Worm (Caenorhabditis elegans): ENCODE measurements around the gene D2085.7.
A peak's percentile ranks its signal among the peaks of the same experiment; 100 is the strongest.

D2085.7 gene

ce11 chrII:8642376-8642775 is 1.2 kb downstream of the D2085.7 start:
- TF ChIP-seq blmp-1 (tag; optimal IDR thresholded peaks at IDR 0.05; ENCODE audit: insufficient read depth) = no peak
- TF ChIP-seq nhr-129 (tag; optimal IDR thresholded peaks at IDR 0.05) = no peak
- no peak for TF ChIP-seq peb-1 (tag; optimal IDR thresholded peaks at IDR 0.05)
- TF ChIP-seq ceh-82 (tag; optimal IDR thresholded peaks at IDR 0.05) = no peak
- TF ChIP-seq nhr-21 (tag; optimal IDR thresholded peaks at IDR 0.05) = no peak
- no peak for TF ChIP-seq nhr-23 (tag; optimal IDR thresholded peaks at IDR 0.05)
- TF ChIP-seq crh-2 (tag; optimal IDR thresholded peaks at IDR 0.05) = no peak
- no peak for TF ChIP-seq alr-1 (tag; optimal IDR thresholded peaks at IDR 0.05)
- TF ChIP-seq nhr-237 (tag; optimal IDR thresholded peaks at IDR 0.05) = no peak
- no peak for TF ChIP-seq mbf-1 (tag; optimal IDR thresholded peaks at IDR 0.05)
- no peak for TF ChIP-seq mdl-1 (tag; optimal IDR thresholded peaks at IDR 0.05)
- no peak for TF ChIP-seq sma-3 (GFP tag; optimal IDR thresholded peaks at IDR 0.05)
- TF ChIP-seq nhr-6 (tag; optimal IDR thresholded peaks at IDR 0.05) = no peak
- TF ChIP-seq lin-11 (tag; optimal IDR thresholded peaks at IDR 0.05) = no peak
- TF ChIP-seq snpc-4 (tag; optimal IDR thresholded peaks at IDR 0.05) = no peak

DNA sequence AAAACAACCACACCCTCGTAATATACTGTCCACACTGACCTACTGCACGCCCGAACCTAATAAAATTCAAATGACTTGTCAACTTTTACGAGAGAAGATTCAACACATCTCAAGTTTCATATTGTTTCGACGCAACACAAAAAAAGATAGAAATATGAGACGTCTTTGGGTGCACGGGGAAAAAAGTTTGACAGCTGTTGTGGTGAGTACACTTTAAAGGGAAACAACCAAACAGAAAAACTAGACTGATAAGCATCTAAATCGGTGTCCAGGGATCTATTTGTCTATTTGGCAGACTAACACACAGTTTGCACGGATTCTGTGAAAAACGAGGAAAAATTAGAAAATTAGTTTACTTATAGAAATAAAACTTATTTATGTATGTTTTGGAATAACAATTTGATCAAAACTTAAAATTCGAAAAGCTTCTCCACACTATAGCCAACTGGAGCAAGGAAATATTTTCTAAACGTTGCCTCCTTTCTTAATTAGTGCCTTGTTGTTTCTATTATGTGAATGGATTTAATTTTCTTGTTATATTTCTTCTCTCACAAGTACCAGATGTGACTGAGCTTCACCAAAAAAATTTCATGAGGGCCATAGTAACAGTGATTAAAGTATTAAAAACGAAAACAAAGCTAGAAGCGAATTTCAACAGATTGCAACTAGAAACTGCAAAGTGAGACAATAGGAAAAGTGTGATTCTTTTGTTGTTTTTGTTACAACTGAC is 2.6 kb downstream of the D2085.7 start:
- TF ChIP-seq peb-1 (tag; optimal IDR thresholded peaks at IDR 0.05) = no peak
- TF ChIP-seq F13H6.1 (tag; optimal IDR thresholded peaks at IDR 0.05) = peak; percentile 20

- no peak for TF ChIP-seq lin-11 (tag; optimal IDR thresholded peaks at IDR 0.05)
These were observed 5.3 kb downstream of the D2085.7 start for ce11 chrII:8646437-8646836.

- TF ChIP-seq unc-55 (GFP tag; optimal IDR thresholded peaks at IDR 0.05) = no peak
- no peak for TF ChIP-seq elt-1 (tag; optimal IDR thresholded peaks at IDR 0.05)
These were observed 7.7 kb downstream of the D2085.7 start for ce11 chrII:8648843-8649242.

ce11 chrII:8650644-8651159 is 9.5 kb downstream of the D2085.7 start, which contains the start of gene pyr-1:
Gene pyr-1, plus strand, starts transcription at chrII:8651109.
- no peak for TF ChIP-seq ceh-16 (tag; optimal IDR thresholded peaks at IDR 0.05)
- no peak for TF ChIP-seq skn-1 (tag; optimal IDR thresholded peaks at IDR 0.05)
- no peak for TF ChIP-seq nhr-11 (tag; optimal IDR thresholded peaks at IDR 0.05)
- TF ChIP-seq R02D3.7 (tag; optimal IDR thresholded peaks at IDR 0.05) = no peak
- no peak for TF ChIP-seq elt-1 (tag; optimal IDR thresholded peaks at IDR 0.05)
- TF ChIP-seq lin-11 (tag; optimal IDR thresholded peaks at IDR 0.05) = no peak
- TF ChIP-seq crh-2 (tag; optimal IDR thresholded peaks at IDR 0.05) = peak; percentile 3
- no peak for TF ChIP-seq nhr-237 (tag; optimal IDR thresholded peaks at IDR 0.05)
- TF ChIP-seq F13H6.1 (tag; optimal IDR thresholded peaks at IDR 0.05) = no peak
- TF ChIP-seq nhr-77 (tag; optimal IDR thresholded peaks at IDR 0.05) = no peak
- no peak for TF ChIP-seq egl-27 (tag; optimal IDR thresholded peaks at IDR 0.05)
- TF ChIP-seq C34F6.9 (tag; optimal IDR thresholded peaks at IDR 0.05) = peak; percentile 67
- TF ChIP-seq sma-9 (GFP tag; optimal IDR thresholded peaks at IDR 0.05) = peak; percentile 46
- no peak for TF ChIP-seq sma-9 (tag; optimal IDR thresholded peaks at IDR 0.05)
- TF ChIP-seq nhr-129 (tag; optimal IDR thresholded peaks at IDR 0.05) = peak; percentile 53
- TF ChIP-seq lsy-2 (tag; optimal IDR thresholded peaks at IDR 0.05) = no peak
- peak; percentile 20 for TF ChIP-seq sma-3 (GFP tag; optimal IDR thresholded peaks at IDR 0.05)
- TF ChIP-seq dmd-4 (tag; optimal IDR thresholded peaks at IDR 0.05) = no peak
- no peak for TF ChIP-seq gmeb-1 (tag; optimal IDR thresholded peaks at IDR 0.05)
- TF ChIP-seq elt-3 (tag; optimal IDR thresholded peaks at IDR 0.05) = no peak
- no peak for TF ChIP-seq mdl-1 (tag; optimal IDR thresholded peaks at IDR 0.05)
- no peak for TF ChIP-seq alr-1 (tag; optimal IDR thresholded peaks at IDR 0.05)
- TF ChIP-seq sem-4 (tag; optimal IDR thresholded peaks at IDR 0.05) = no peak
- TF ChIP-seq unc-55 (GFP tag; optimal IDR thresholded peaks at IDR 0.05) = no peak
- no peak for TF ChIP-seq ztf-4 (tag; optimal IDR thresholded peaks at IDR 0.05)
- TF ChIP-seq lin-39 (tag; optimal IDR thresholded peaks at IDR 0.05) = no peak
- no peak for TF ChIP-seq ZK546.5 (tag; optimal IDR thresholded peaks at IDR 0.05)
- no peak for TF ChIP-seq mab-5 (tag; optimal IDR thresholded peaks at IDR 0.05)
- no peak for TF ChIP-seq lin-13 (GFP tag; optimal IDR thresholded peaks at IDR 0.05)
- TF ChIP-seq ztf-1 (GFP tag; conservative IDR thresholded peaks at IDR 0.05) = no peak
- no peak for TF ChIP-seq snpc-4 (tag; optimal IDR thresholded peaks at IDR 0.05)
- no peak for TF ChIP-seq zag-1 (tag; optimal IDR thresholded peaks at IDR 0.05)
- no peak for TF ChIP-seq ceh-82 (tag; optimal IDR thresholded peaks at IDR 0.05)
- no peak for TF ChIP-seq nhr-12 (tag; optimal IDR thresholded peaks at IDR 0.05)
